Worm (Caenorhabditis elegans): ENCODE results near the gene F55B11.7.

The F55B11.7 gene

DNA sequence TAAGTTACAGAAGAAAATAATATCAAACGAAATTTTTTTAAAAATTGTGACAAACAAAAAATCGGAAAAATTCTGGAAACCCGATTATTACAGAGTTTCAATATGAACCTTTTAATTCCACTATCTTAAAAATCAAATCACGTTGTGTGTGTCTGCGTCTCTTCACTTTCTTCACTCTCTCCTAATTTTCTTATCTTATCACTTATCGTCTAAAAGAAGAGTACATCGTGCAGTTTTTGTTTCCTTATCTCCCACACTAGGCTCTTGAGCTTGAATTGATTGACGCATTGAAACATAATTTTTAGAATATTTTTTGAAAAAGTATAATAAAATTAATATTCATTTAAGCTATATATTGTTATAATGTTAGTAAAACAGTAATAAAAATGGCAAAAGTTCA, 7.6 kb downstream of the F55B11.7 start:
- no peak for TF ChIP-seq nhr-77 (tag; optimal IDR thresholded peaks at IDR 0.05)
- no peak for TF ChIP-seq ztf-11 (tag; optimal IDR thresholded peaks at IDR 0.05)
- no peak for TF ChIP-seq nhr-67 (tag; optimal IDR thresholded peaks at IDR 0.05)
- TF ChIP-seq lin-39 (tag; optimal IDR thresholded peaks at IDR 0.05) = no peak
- no peak for TF ChIP-seq elt-1 (tag; optimal IDR thresholded peaks at IDR 0.05)
- TF ChIP-seq elt-3 (tag; optimal IDR thresholded peaks at IDR 0.05) = peak in 2 of 3 experiments; percentile 60 to 63
- no peak for TF ChIP-seq ama-1 (optimal IDR thresholded peaks at IDR 0.05)
- no peak for TF ChIP-seq ZK546.5 (tag; optimal IDR thresholded peaks at IDR 0.05)
- no peak for TF ChIP-seq daf-12 (tag; optimal IDR thresholded peaks at IDR 0.05)
- TF ChIP-seq zag-1 (tag; optimal IDR thresholded peaks at IDR 0.05) = no peak
- peak; percentile 100 for TF ChIP-seq pqm-1 (tag; optimal IDR thresholded peaks at IDR 0.05)
- TF ChIP-seq nhr-237 (tag; optimal IDR thresholded peaks at IDR 0.05) = no peak
- TF ChIP-seq elt-2 (tag; optimal IDR thresholded peaks at IDR 0.05) = peak; percentile 100
- TF ChIP-seq ceh-28 (tag; optimal IDR thresholded peaks at IDR 0.05) = no peak
- TF ChIP-seq unc-62 (GFP tag; optimal IDR thresholded peaks at IDR 0.05) = no peak
- TF ChIP-seq jun-1 (tag; optimal IDR thresholded peaks at IDR 0.05) = peak; percentile 84
- TF ChIP-seq pha-4 (tag; optimal IDR thresholded peaks at IDR 0.05) = peak; percentile 66
- TF ChIP-seq ceh-16 (tag; optimal IDR thresholded peaks at IDR 0.05) = no peak
- TF ChIP-seq mdl-1 (tag; optimal IDR thresholded peaks at IDR 0.05) = peak; percentile 28
- no peak for TF ChIP-seq fkh-2 (tag; optimal IDR thresholded peaks at IDR 0.05)
- TF ChIP-seq skn-1 (tag; optimal IDR thresholded peaks at IDR 0.05) = peak; percentile 58
- no peak for TF ChIP-seq egl-5 (tag; optimal IDR thresholded peaks at IDR 0.05)
- TF ChIP-seq egl-27 (tag; optimal IDR thresholded peaks at IDR 0.05) = no peak
- no peak for TF ChIP-seq nhr-43 (tag; optimal IDR thresholded peaks at IDR 0.05; ENCODE audit: poor library complexity, severe bottlenecking)
- TF ChIP-seq ceh-82 (tag; optimal IDR thresholded peaks at IDR 0.05) = no peak
- TF ChIP-seq sea-2 (GFP tag; optimal IDR thresholded peaks at IDR 0.05) = no peak
- no peak for TF ChIP-seq fos-1 (tag; optimal IDR thresholded peaks at IDR 0.05)

DNA sequence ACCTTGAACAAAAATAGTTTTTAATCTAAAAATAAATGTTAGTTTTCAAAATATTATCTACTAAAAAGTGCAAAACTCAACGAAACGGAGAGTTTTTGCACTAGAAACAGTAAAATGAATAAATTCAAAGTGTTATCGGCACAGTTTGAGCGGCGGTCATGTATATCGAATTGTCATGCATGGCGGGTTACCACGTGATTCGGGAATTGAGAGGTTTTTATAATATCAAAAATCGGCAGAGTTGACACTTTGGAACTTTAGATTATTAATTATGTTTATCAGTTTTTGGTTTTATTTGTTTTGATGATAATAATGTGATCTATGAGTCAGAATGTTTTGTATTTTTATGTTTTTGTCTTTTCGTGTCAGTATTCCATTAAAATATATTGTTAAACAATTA, 8.5 kb downstream of the F55B11.7 start:
- TF ChIP-seq ama-1 (optimal IDR thresholded peaks at IDR 0.05) (no peak), mml-1 (tag; optimal IDR thresholded peaks at IDR 0.05) (no peak), pha-4 (tag; optimal IDR thresholded peaks at IDR 0.05) (peak; percentile 64), skn-1 (tag; optimal IDR thresholded peaks at IDR 0.05) (no peak), tbx-2 (tag; optimal IDR thresholded peaks at IDR 0.05) (no peak), ceh-16 (tag; optimal IDR thresholded peaks at IDR 0.05) (no peak), pqm-1 (tag; optimal IDR thresholded peaks at IDR 0.05) (peak; percentile 94), nhr-76 (tag; optimal IDR thresholded peaks at IDR 0.05) (no peak), lin-15B (tag; optimal IDR thresholded peaks at IDR 0.05) (no peak), mdl-1 (tag; optimal IDR thresholded peaks at IDR 0.05) (no peak), R02D3.7 (tag; optimal IDR thresholded peaks at IDR 0.05) (no peak), daf-12 (tag; optimal IDR thresholded peaks at IDR 0.05) (no peak), nhr-67 (tag; optimal IDR thresholded peaks at IDR 0.05) (no peak), zag-1 (tag; optimal IDR thresholded peaks at IDR 0.05) (no peak), nhr-43 (tag; optimal IDR thresholded peaks at IDR 0.05; ENCODE audit: poor library complexity, severe bottlenecking) (no peak), nhr-25 (tag; optimal IDR thresholded peaks at IDR 0.05) (no peak), elt-2 (tag; optimal IDR thresholded peaks at IDR 0.05) (peak; percentile 97), ceh-28 (tag; optimal IDR thresholded peaks at IDR 0.05) (no peak), egl-27 (tag; optimal IDR thresholded peaks at IDR 0.05) (no peak), nhr-23 (tag; optimal IDR thresholded peaks at IDR 0.05) (no peak), fkh-2 (tag; optimal IDR thresholded peaks at IDR 0.05) (no peak), jun-1 (tag; optimal IDR thresholded peaks at IDR 0.05) (peak; percentile 46), unc-62 (GFP tag; optimal IDR thresholded peaks at IDR 0.05) (no peak), ceh-9 (tag; optimal IDR thresholded peaks at IDR 0.05) (no peak), nhr-28 (tag; optimal IDR thresholded peaks at IDR 0.05) (no peak)

DNA sequence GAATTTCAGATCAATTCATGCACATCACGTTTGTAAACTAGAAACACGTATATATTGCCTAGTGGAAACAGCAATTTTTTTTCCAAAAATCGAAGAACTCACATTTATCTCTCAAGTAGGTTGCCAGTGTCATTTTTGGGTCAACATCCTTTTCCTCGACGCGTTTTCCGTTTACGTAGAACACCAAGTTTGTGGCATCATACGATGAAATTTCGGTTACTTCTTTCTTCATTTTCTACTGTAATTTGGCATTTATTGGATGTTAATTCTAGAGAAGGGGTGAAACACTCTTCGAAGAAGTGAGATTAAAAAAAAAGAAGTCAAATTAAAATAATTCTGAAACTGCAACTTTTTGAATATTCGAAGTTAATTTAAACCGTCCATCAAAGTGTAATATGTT, 9.2 kb downstream of the F55B11.7 start, which contains the start of gene xdh-1:
Gene xdh-1, minus strand, starts transcription at position 240 of the 400 bp plus-strand sequence.
- TF ChIP-seq lin-39 (tag; optimal IDR thresholded peaks at IDR 0.05) (no peak), fkh-2 (tag; optimal IDR thresholded peaks at IDR 0.05) (no peak)

DNA sequence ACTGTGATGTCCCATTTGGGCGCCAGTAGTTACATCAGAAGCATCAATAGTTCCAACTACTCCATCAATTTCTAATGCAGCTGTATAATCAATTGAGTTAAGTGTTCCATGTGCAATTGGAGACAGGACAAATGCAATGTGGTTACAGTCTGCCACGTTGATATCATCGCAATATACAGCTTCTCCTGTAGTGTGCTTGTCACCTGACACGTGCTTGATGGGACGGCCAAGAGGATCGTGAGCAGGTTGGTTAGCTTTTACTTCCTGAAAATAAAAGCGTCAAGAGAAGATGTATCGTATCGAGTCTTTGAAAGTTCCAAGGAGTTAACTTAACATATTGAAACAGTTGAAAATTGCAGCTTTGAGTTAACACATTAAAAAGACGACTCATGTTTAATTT, 13.3 kb downstream of the F55B11.7 start:
- TF ChIP-seq hmg-11 (tag; optimal IDR thresholded peaks at IDR 0.05) (no peak), daf-12 (tag; optimal IDR thresholded peaks at IDR 0.05) (no peak)

Data from whole organism, L3 larva.